Worm (Caenorhabditis elegans) whole organism, L4 larva: ENCODE results near the gene spp-16.

Experiments
- D1046.2 ChIP-seq: fragments of 200-800 bp; sonication (Bioruptor generic); IDR thresholded peaks from 2 replicates; pipeline ENCODE4 v1.3.6; 2022; ENCODE audit warnings: missing genetic modification characterization, missing compliant biosample characterization
- F44E2.7 ChIP-seq: fragments of 200-800 bp; sonication (Bioruptor generic); IDR thresholded peaks from 2 replicates; pipeline ENCODE4 v2.1.2; 2022; ENCODE audit warnings: missing genetic modification characterization, missing compliant biosample characterization
- T26A8.4 ChIP-seq: fragments of 200-800 bp; sonication (Bioruptor generic); IDR thresholded peaks from 2 replicates; pipeline ENCODE4 v1.3.6; 2022; ENCODE audit warnings: missing genetic modification characterization, missing compliant biosample characterization
- Y5F2A.4 ChIP-seq: fragments of 200-800 bp; sonication (Bioruptor generic); optimal IDR thresholded peaks from 2 replicates; lab custom pipeline; 2018; ENCODE audit warnings: mild to moderate bottlenecking, missing genetic modification characterization, missing compliant biosample characterization
- Y75B8A.6 ChIP-seq: fragments of 200-800 bp; sonication (Bioruptor generic); IDR thresholded peaks from 2 replicates; pipeline ENCODE4 v1.3.6; 2022; ENCODE audit warnings: missing genetic modification reagents, missing genetic modification characterization, missing compliant biosample characterization
- ZK337.2 ChIP-seq: fragments of 200-800 bp; sonication (Bioruptor generic); IDR thresholded peaks from 2 replicates; pipeline ENCODE4 v1.3.6; 2022; ENCODE audit warnings: missing genetic modification reagents, missing genetic modification characterization, missing compliant biosample characterization
- ceh-62 ChIP-seq: sonication (generic microtip); optimal IDR thresholded peaks from 2 replicates; lab custom pipeline; 2017; ENCODE audit warnings: missing biosample characterization, missing genetic modification characterization
- ceh-82 ChIP-seq: sonication (generic microtip); optimal IDR thresholded peaks from 2 replicates; lab custom pipeline; 2017; ENCODE audit warnings: missing biosample characterization, missing genetic modification characterization
- ces-1 ChIP-seq: fragments of 150-350 bp; sonication (generic microtip); optimal IDR thresholded peaks from 4 replicates; lab custom pipeline; 2014; ENCODE audit warnings: missing biosample characterization, missing genetic modification reagents, missing genetic modification characterization
- cey-2 ChIP-seq: sonication (generic microtip); optimal IDR thresholded peaks from 3 replicates; lab custom pipeline; 2017; ENCODE audit warnings: missing genetic modification characterization, mild to moderate bottlenecking, missing compliant biosample characterization, antibody characterized with exemption, borderline replicate concordance; ENCODE audit not compliant: insufficient read depth
- daf-19 ChIP-seq: fragments of 200-800 bp; sonication (Bioruptor generic); conservative IDR thresholded peaks from 2 replicates; pipeline ENCODE4 v1.3.6; 2022; ENCODE audit warnings: missing genetic modification characterization, missing compliant biosample characterization
- daf-8 ChIP-seq: fragments of 200-800 bp; sonication (Bioruptor generic); IDR thresholded peaks from 2 replicates; pipeline ENCODE4 v1.3.6; 2022; ENCODE audit warnings: missing genetic modification characterization, missing compliant biosample characterization
- dmd-9 ChIP-seq: fragments of 200-800 bp; sonication (Bioruptor generic); IDR thresholded peaks from 2 replicates; pipeline ENCODE4 v1.3.6; 2022; ENCODE audit warnings: missing genetic modification reagents, missing genetic modification characterization, missing compliant biosample characterization
- duxl-1 ChIP-seq: sonication (generic microtip); optimal IDR thresholded peaks from 2 replicates; lab custom pipeline; 2016; ENCODE audit warnings: mild to moderate bottlenecking, missing genetic modification characterization, moderate library complexity, missing compliant biosample characterization; ENCODE audit not compliant: poor library complexity
- egl-27 ChIP-seq: sonication (generic microtip); optimal IDR thresholded peaks from 3 replicates; lab custom pipeline; 2017; ENCODE audit warnings: missing biosample characterization, missing genetic modification reagents, missing genetic modification characterization
- egl-43 ChIP-seq: fragments of 200-800 bp; sonication (Bioruptor generic); IDR thresholded peaks from 2 replicates; pipeline ENCODE4 v1.3.6; 2022; ENCODE audit warnings: missing genetic modification reagents, missing genetic modification characterization, missing compliant biosample characterization
- fos-1 ChIP-seq: fragments of 150-350 bp; optimal IDR thresholded peaks from 2 replicates; lab custom pipeline; 2014; ENCODE audit warnings: missing biosample characterization, missing genetic modification characterization
- gei-8 ChIP-seq: fragments of 200-800 bp; sonication (Bioruptor generic); optimal IDR thresholded peaks from 2 replicates; lab custom pipeline; 2018; ENCODE audit warnings: mild to moderate bottlenecking, missing genetic modification characterization, missing compliant biosample characterization
- hlh-30 ChIP-seq: sonication (generic microtip); optimal IDR thresholded peaks from 2 replicates; lab custom pipeline; 2017; ENCODE audit warnings: antibody characterized with exemption, mild to moderate bottlenecking, missing genetic modification characterization, missing compliant biosample characterization; ENCODE audit not compliant: insufficient read depth
- hmg-1.1 ChIP-seq: fragments of 200-800 bp; sonication (Bioruptor generic); IDR thresholded peaks from 2 replicates; pipeline ENCODE4 v1.3.6; 2022; ENCODE audit warnings: missing genetic modification reagents, missing genetic modification characterization, missing compliant biosample characterization
- lin-1 ChIP-seq: fragments of 200-800 bp; sonication (Bioruptor generic); IDR thresholded peaks from 2 replicates; pipeline ENCODE4 v1.3.6; 2022; ENCODE audit warnings: missing genetic modification reagents, missing genetic modification characterization, missing compliant biosample characterization
- lin-38 ChIP-seq: fragments of 200-800 bp; sonication (Bioruptor generic); IDR thresholded peaks from 2 replicates; pipeline ENCODE4 v1.3.6; 2022; ENCODE audit warnings: missing genetic modification reagents, missing genetic modification characterization, missing compliant biosample characterization
- lin-39 ChIP-seq: fragments of 150-350 bp; optimal IDR thresholded peaks from 2 replicates; lab custom pipeline; 2014; ENCODE audit warnings: missing biosample characterization, missing genetic modification reagents, missing genetic modification characterization
- lir-3 ChIP-seq: sonication (generic microtip); optimal IDR thresholded peaks from 2 replicates; lab custom pipeline; 2016; ENCODE audit warnings: mild to moderate bottlenecking, missing genetic modification characterization, missing compliant biosample characterization
- madf-9 ChIP-seq: fragments of 200-800 bp; sonication (Bioruptor generic); conservative IDR thresholded peaks from 2 replicates; pipeline ENCODE4 v1.3.6; 2022; ENCODE audit warnings: missing genetic modification reagents, missing genetic modification characterization, missing compliant biosample characterization
- mdl-1 ChIP-seq, 2 experiments: fragments of 150-350 bp in 1 of 2; sonication (generic microtip) in 1 of 2; optimal IDR thresholded peaks; 2 replicates each; lab custom pipeline; 2014 to 2017; ENCODE audit warnings: missing biosample characterization in 2 of 2, missing genetic modification characterization in 2 of 2
- mep-1 ChIP-seq: fragments of 150-350 bp; sonication (generic microtip); optimal IDR thresholded peaks from 3 replicates; lab custom pipeline; 2014; ENCODE audit warnings: missing biosample characterization, missing genetic modification characterization
- mes-2 ChIP-seq: sonication (generic microtip); optimal IDR thresholded peaks from 2 replicates; lab custom pipeline; 2016; ENCODE audit warnings: missing genotype, mild to moderate bottlenecking, missing genetic modification characterization, missing compliant biosample characterization; ENCODE audit not compliant: poor library complexity, severe bottlenecking
- mxl-2 ChIP-seq: fragments of 200-800 bp; sonication (Bioruptor generic); conservative IDR thresholded peaks from 2 replicates; pipeline ENCODE4 v1.3.6; 2022; ENCODE audit warnings: missing genetic modification reagents, missing genetic modification characterization, missing compliant biosample characterization
- mxl-3 ChIP-seq: fragments of 200-800 bp; sonication (Bioruptor generic); optimal IDR thresholded peaks from 2 replicates; lab custom pipeline; 2018; ENCODE audit warnings: mild to moderate bottlenecking, missing genetic modification characterization, missing compliant biosample characterization
- nhr-102 ChIP-seq: sonication (generic microtip); optimal IDR thresholded peaks from 2 replicates; lab custom pipeline; 2016; ENCODE audit warnings: mild to moderate bottlenecking, missing genetic modification characterization, moderate library complexity, missing compliant biosample characterization
- nhr-11 ChIP-seq: fragments of 150-350 bp; optimal IDR thresholded peaks from 2 replicates; lab custom pipeline; 2014; ENCODE audit warnings: missing biosample characterization, missing genetic modification characterization
- nhr-111 ChIP-seq: fragments of 200-800 bp; sonication (Bioruptor generic); optimal IDR thresholded peaks from 2 replicates; lab custom pipeline; 2018; ENCODE audit warnings: mild to moderate bottlenecking, missing genetic modification characterization, missing compliant biosample characterization
- nhr-25 ChIP-seq: sonication (generic microtip); optimal IDR thresholded peaks from 2 replicates; lab custom pipeline; 2017; ENCODE audit warnings: missing genetic modification characterization, mild to moderate bottlenecking, missing compliant biosample characterization, antibody characterized with exemption, moderate library complexity, borderline replicate concordance; ENCODE audit not compliant: insufficient read depth
- nhr-28 ChIP-seq: fragments of 150-350 bp; optimal IDR thresholded peaks from 2 replicates; lab custom pipeline; 2014; ENCODE audit warnings: missing biosample characterization, missing genetic modification characterization
- nhr-48 ChIP-seq: sonication (generic microtip); optimal IDR thresholded peaks from 2 replicates; lab custom pipeline; 2016; ENCODE audit warnings: mild to moderate bottlenecking, missing genetic modification characterization, missing compliant biosample characterization
- pha-4 ChIP-seq, 2 experiments: fragments of 150-350 bp in 1 of 2; fragments of 200-800 bp in 1 of 2; sonication (Bioruptor generic) in 1 of 2; IDR thresholded peaks in 1 of 2; optimal IDR thresholded peaks in 1 of 2; 2 replicates each; pipeline versions ENCODE4 v1.3.6 to Lab custom; 2014 to 2022; ENCODE audit warnings: missing genetic modification characterization in 2 of 2, missing genetic modification reagents in 2 of 2, missing biosample characterization in 1 of 2, missing compliant biosample characterization in 1 of 2
- php-3 ChIP-seq: fragments of 200-800 bp; sonication (Bioruptor generic); IDR thresholded peaks from 2 replicates; pipeline ENCODE4 v1.3.6; 2022; ENCODE audit warnings: missing genetic modification reagents, missing genetic modification characterization, missing compliant biosample characterization
- pqm-1 ChIP-seq: sonication (generic microtip); optimal IDR thresholded peaks from 2 replicates; lab custom pipeline; 2017; ENCODE audit warnings: missing biosample characterization, missing genetic modification characterization
- rbr-2 ChIP-seq: sonication (generic microtip); optimal IDR thresholded peaks from 2 replicates; lab custom pipeline; 2016; ENCODE audit warnings: missing genotype, missing genetic modification characterization, missing compliant biosample characterization
- saeg-2 ChIP-seq: fragments of 200-800 bp; sonication (Bioruptor generic); IDR thresholded peaks from 2 replicates; pipeline ENCODE4 v1.3.6; 2022; ENCODE audit warnings: missing genetic modification reagents, missing genetic modification characterization, missing compliant biosample characterization
- sdz-12 ChIP-seq: fragments of 200-800 bp; sonication (Bioruptor generic); optimal IDR thresholded peaks from 2 replicates; lab custom pipeline; 2018; ENCODE audit warnings: mild to moderate bottlenecking, missing genetic modification characterization, missing compliant biosample characterization
- skn-1 ChIP-seq: fragments of 150-350 bp; optimal IDR thresholded peaks from 2 replicates; lab custom pipeline; 2014; ENCODE audit warnings: missing biosample characterization, missing genetic modification characterization
- snpc-1.2 ChIP-seq: fragments of 200-800 bp; sonication (Bioruptor generic); IDR thresholded peaks from 2 replicates; pipeline ENCODE4 v1.3.6; 2022; ENCODE audit warnings: missing genetic modification reagents, missing genetic modification characterization, missing compliant biosample characterization
- snpc-4 ChIP-seq: fragments of 150-350 bp; optimal IDR thresholded peaks from 2 replicates; lab custom pipeline; 2014; ENCODE audit warnings: missing biosample characterization, missing genetic modification characterization
- spr-1 ChIP-seq: sonication (generic microtip); optimal IDR thresholded peaks from 2 replicates; lab custom pipeline; 2016; ENCODE audit warnings: mild to moderate bottlenecking, missing genetic modification characterization, missing compliant biosample characterization
- spr-3 ChIP-seq: fragments of 200-800 bp; sonication (Bioruptor generic); optimal IDR thresholded peaks from 2 replicates; lab custom pipeline; 2018; ENCODE audit warnings: mild to moderate bottlenecking, missing genetic modification characterization, missing compliant biosample characterization
- tra-1 ChIP-seq: fragments of 200-800 bp; sonication (Bioruptor generic); IDR thresholded peaks from 2 replicates; pipeline ENCODE4 v1.3.6; 2022; ENCODE audit warnings: missing genetic modification reagents, missing genetic modification characterization, missing compliant biosample characterization
- zfp-2 ChIP-seq: sonication (generic microtip); optimal IDR thresholded peaks from 2 replicates; lab custom pipeline; 2016; ENCODE audit warnings: mild to moderate bottlenecking, missing genetic modification characterization, missing compliant biosample characterization
- ztf-11 ChIP-seq: fragments of 150-350 bp; optimal IDR thresholded peaks from 2 replicates; lab custom pipeline; 2014; ENCODE audit warnings: missing biosample characterization, missing genetic modification characterization
- ztf-7 ChIP-seq: fragments of 150-350 bp; optimal IDR thresholded peaks from 2 replicates; lab custom pipeline; 2014; ENCODE audit warnings: missing biosample characterization, missing genetic modification characterization

Gene spp-16

ce11 chrV:10855363-10855762 lies 45.7 kb downstream of the spp-16 start (continued):
- TF ChIP-seq lin-1 (GFP tag; lab: Robert Waterston, UW) = peak; percentile 77
- TF ChIP-seq nhr-11 (tag; lab: Kevin White, UChicago) = no peak
- no peak for TF ChIP-seq ztf-11 (tag; lab: Kevin White, UChicago)
- TF ChIP-seq ces-1 (GFP tag; lab: Kevin White, UChicago) = no peak
- TF ChIP-seq madf-9 (GFP tag; lab: Robert Waterston, UW) = no peak
- peak; percentile 60 for TF ChIP-seq nhr-48 (tag; lab: Kevin White, UChicago)
- TF ChIP-seq snpc-4 (tag; lab: Kevin White, UChicago) = no peak
- no peak for TF ChIP-seq duxl-1
- TF ChIP-seq nhr-28 (tag; lab: Kevin White, UChicago) = peak; percentile 96
- no peak for TF ChIP-seq spr-3 (GFP tag; lab: Kevin White, UChicago)
- TF ChIP-seq gei-8 (GFP tag; lab: Kevin White, UChicago) = no peak
- TF ChIP-seq lir-3 (tag; lab: Kevin White, UChicago) = no peak
- peak; percentile 50 for TF ChIP-seq mxl-3 (GFP tag; lab: Kevin White, UChicago)
- no peak for TF ChIP-seq dmd-9 (GFP tag; lab: Robert Waterston, UW)
- 0 out of 2 replicates have a peak, but pooled peaks have one; percentile 61 for TF ChIP-seq saeg-2
- no peak for TF ChIP-seq F44E2.7 (GFP tag; lab: Robert Waterston, UW)
- TF ChIP-seq fos-1 (tag; lab: Kevin White, UChicago) = no peak
- no peak for TF ChIP-seq daf-8
- TF ChIP-seq snpc-1.2 (GFP tag; lab: Robert Waterston, UW) = no peak
- no peak for TF ChIP-seq spr-1 (tag; lab: Kevin White, UChicago)
- TF ChIP-seq ZK337.2 (GFP tag; lab: Robert Waterston, UW) = no peak
- TF ChIP-seq cey-2 (tag; lab: Kevin White, UChicago) = no peak
- no peak for TF ChIP-seq nhr-111 (GFP tag; lab: Kevin White, UChicago)
- peak; percentile 61 for TF ChIP-seq php-3 (GFP tag; lab: Robert Waterston, UW)
- TF ChIP-seq sdz-12 (GFP tag; lab: Kevin White, UChicago) = no peak
- TF ChIP-seq mes-2 (tag; lab: Kevin White, UChicago) = no peak
- TF ChIP-seq rbr-2 (tag; lab: Kevin White, UChicago) = no peak
- TF ChIP-seq pqm-1 (tag; lab: Kevin White, UChicago) = peak; percentile 98
- no peak; the same call in 1 of the 2 replicates for TF ChIP-seq lin-38 (GFP tag; lab: Robert Waterston, UW)
- no peak for TF ChIP-seq T26A8.4
- no peak for TF ChIP-seq Y75B8A.6 (GFP tag; lab: Robert Waterston, UW)
- TF ChIP-seq mxl-2 (GFP tag; lab: Robert Waterston, UW) = no peak
- no peak for TF ChIP-seq daf-19 (GFP tag; lab: Robert Waterston, UW)
- no peak for TF ChIP-seq zfp-2 (tag; lab: Kevin White, UChicago)
- TF ChIP-seq egl-27 (tag; lab: Kevin White, UChicago) = no peak
- TF ChIP-seq ceh-62 = no peak
- peak; percentile 38 for TF ChIP-seq nhr-102
- no peak for TF ChIP-seq hlh-30
- TF ChIP-seq pha-4 (GFP tag; IDR thresholded peaks at IDR 0.05; lab: Robert Waterston, UW) = no peak
- no peak for TF ChIP-seq pha-4 (tag; optimal IDR thresholded peaks at IDR 0.05; lab: Kevin White, UChicago)
- TF ChIP-seq mep-1 (tag; lab: Kevin White, UChicago) = peak; percentile 16
- TF ChIP-seq tra-1 (GFP tag; lab: Robert Waterston, UW) = peak; percentile 66
- no peak for TF ChIP-seq Y5F2A.4 (GFP tag; lab: Kevin White, UChicago)
- TF ChIP-seq ztf-7 (tag; lab: Kevin White, UChicago) = no peak
- no peak for TF ChIP-seq hmg-1.1 (GFP tag; lab: Robert Waterston, UW)
- TF ChIP-seq D1046.2 (GFP tag; lab: Robert Waterston, UW) = no peak
- TF ChIP-seq skn-1 (tag; lab: Kevin White, UChicago) = no peak
- TF ChIP-seq egl-43 = no peak
- TF ChIP-seq lin-39 = no peak
- no peak for TF ChIP-seq nhr-25 (tag; lab: Kevin White, UChicago)
- no peak for TF ChIP-seq ceh-82 (tag; lab: Kevin White, UChicago)
- peak in 1 of 2 experiments; percentile 56 for TF ChIP-seq mdl-1 (tag; optimal IDR thresholded peaks at IDR 0.05; lab: Kevin White, UChicago)
